Fruit fly (Drosophila melanogaster): ENCODE results near the gene snf.

The snf gene

DNA sequence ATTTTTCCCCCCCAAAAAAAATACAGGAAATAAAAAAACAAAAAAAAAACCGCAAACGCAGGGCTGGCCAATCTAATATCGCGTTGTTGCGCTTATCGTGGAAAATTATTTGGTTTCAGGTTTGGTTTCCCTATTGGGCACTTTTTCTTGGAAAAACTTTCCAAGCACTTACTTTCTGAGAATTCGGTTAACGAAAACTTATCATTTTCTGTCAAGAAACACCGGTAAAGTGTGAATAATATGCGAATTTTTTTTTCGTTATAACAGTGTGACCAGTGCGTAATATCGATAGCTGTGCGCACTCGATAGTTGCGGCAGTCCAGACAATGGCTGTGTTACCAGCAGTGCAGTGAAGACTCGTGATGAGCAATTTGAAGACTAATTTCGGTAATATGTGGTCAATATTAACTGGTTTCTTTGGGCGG, 13.4 kb downstream of the snf start, which contains the start of gene Rnp4F (continued):
- TF ChIP-seq Eip74EF (GFP tag; optimal IDR thresholded peaks at IDR 0.05) (no peak), nerfin-1 (tag; optimal IDR thresholded peaks at IDR 0.05) (peak; percentile 6), row (GFP tag; IDR thresholded peaks at IDR 0.05) (peak; percentile 94), insv (GFP tag; optimal IDR thresholded peaks at IDR 0.05) (no peak), CG4617 (GFP tag; optimal IDR thresholded peaks at IDR 0.05; ENCODE audit: borderline replicate concordance) (peak; percentile 72), aop (GFP tag; IDR thresholded peaks at IDR 0.05) (no peak), CG13624 (GFP tag; optimal IDR thresholded peaks at IDR 0.05) (peak; percentile 78), HmgD (GFP tag; optimal IDR thresholded peaks at IDR 0.05) (peak; percentile 70), CG11560 (tag; IDR thresholded peaks at IDR 0.05) (peak; percentile 65; the same call in 2 of the 3 replicates), CG7963 (GFP tag; IDR thresholded peaks at IDR 0.05; ENCODE audit: partially characterized antibody) (peak; percentile 65; the same call in 2 of the 3 replicates), CG14860 (GFP tag; IDR thresholded peaks at IDR 0.05; ENCODE audit: partially characterized antibody) (peak; percentile 72), zen2 (GFP tag; IDR thresholded peaks at IDR 0.05; ENCODE audit: partially characterized antibody) (peak; percentile 24; the same call in 1 of the 3 replicates), unc-4 (GFP tag; IDR thresholded peaks at IDR 0.05; ENCODE audit: partially characterized antibody) (peak; percentile 75), CG17385 (GFP tag; optimal IDR thresholded peaks at IDR 0.05) (peak; percentile 24), Hmr (GFP tag; optimal IDR thresholded peaks at IDR 0.05) (no peak), tx (GFP tag; optimal IDR thresholded peaks at IDR 0.05) (peak; percentile 70), fu2 (GFP tag; optimal IDR thresholded peaks at IDR 0.05) (peak; percentile 79), CG13287 (GFP tag; IDR thresholded peaks at IDR 0.05; ENCODE audit: partially characterized antibody) (peak; percentile 78), Abd-B (GFP tag; optimal IDR thresholded peaks at IDR 0.05) (peak; percentile 63), crp (GFP tag; optimal IDR thresholded peaks at IDR 0.05) (peak in 1 of 2 experiments; percentile 15), lmd (GFP tag; IDR thresholded peaks at IDR 0.05) (peak; percentile 70; the same call in 1 of the 2 replicates), B-H2 (GFP tag; optimal IDR thresholded peaks at IDR 0.05) (peak; percentile 9), Nf-YA (GFP tag; IDR thresholded peaks at IDR 0.05) (no peak), bbx (GFP tag; IDR thresholded peaks at IDR 0.05; ENCODE audit: partially characterized antibody) (peak; percentile 80), CG2875 (GFP tag; optimal IDR thresholded peaks at IDR 0.05) (no peak), CG13123 (GFP tag; optimal IDR thresholded peaks at IDR 0.05) (peak; percentile 16), Dll (GFP tag; IDR thresholded peaks at IDR 0.05; ENCODE audit: partially characterized antibody) (peak; percentile 76), btn (GFP tag; optimal IDR thresholded peaks at IDR 0.05) (peak; percentile 13), Sry-β (GFP tag; optimal IDR thresholded peaks at IDR 0.05) (peak; percentile 27), CG8478 (optimal IDR thresholded peaks at IDR 0.05) (no peak), jumu (GFP tag; optimal IDR thresholded peaks at IDR 0.05) (peak; percentile 65), CG6854 (GFP tag; optimal IDR thresholded peaks at IDR 0.05) (no peak), CG4282 (GFP tag; optimal IDR thresholded peaks at IDR 0.05) (no peak), Rx (GFP tag; IDR thresholded peaks at IDR 0.05) (peak; percentile 56), ems (GFP tag; optimal IDR thresholded peaks at IDR 0.05) (peak; percentile 58), Vsx1 (GFP tag; optimal IDR thresholded peaks at IDR 0.05) (no peak), CG9876 (GFP tag; optimal IDR thresholded peaks at IDR 0.05) (peak; percentile 72), CG1792 (GFP tag; optimal IDR thresholded peaks at IDR 0.05) (peak; percentile 45), slp2 (GFP tag; optimal IDR thresholded peaks at IDR 0.05) (peak; percentile 44), pum (GFP tag; optimal IDR thresholded peaks at IDR 0.05) (peak; percentile 72), HLH3B (GFP tag; IDR thresholded peaks at IDR 0.05) (peak; percentile 62), CHES-1-like (GFP tag; optimal IDR thresholded peaks at IDR 0.05) (peak; percentile 81), CG2889 (GFP tag; IDR thresholded peaks at IDR 0.05) (0 out of 3 replicates have a peak, but pooled peaks have one; percentile 45), unpg (GFP tag; optimal IDR thresholded peaks at IDR 0.05) (no peak), CG6813 (GFP tag; optimal IDR thresholded peaks at IDR 0.05) (peak; percentile 28), CG11504 (tag; optimal IDR thresholded peaks at IDR 0.05) (no peak), Dref (GFP tag; IDR thresholded peaks at IDR 0.05) (peak; percentile 78), CG9609 (GFP tag; optimal IDR thresholded peaks at IDR 0.05) (peak; percentile 72), br (optimal IDR thresholded peaks at IDR 0.05) (no peak), CG12071 (GFP tag; optimal IDR thresholded peaks at IDR 0.05) (no peak)

All from whole organism, embryonic.